Worm (Caenorhabditis elegans) whole organism, early embryonic: ENCODE data around the gene dct-16.

ENCODE experiments used
- B0310.2 ChIP-seq: sonication (generic microtip); optimal IDR thresholded peaks from 2 replicates; lab custom pipeline; 2016; ENCODE audit warnings: mild to moderate bottlenecking, missing genetic modification characterization, missing compliant biosample characterization
- F13C5.2 ChIP-seq: sonication (generic microtip); optimal IDR thresholded peaks from 2 replicates; lab custom pipeline; 2017; ENCODE audit warnings: mild to moderate bottlenecking, missing genetic modification characterization, inconsistent platforms, missing compliant biosample characterization
- aly-1 ChIP-seq: sonication (generic microtip); optimal IDR thresholded peaks from 2 replicates; lab custom pipeline; 2016; ENCODE audit warnings: missing genetic modification characterization, missing compliant biosample characterization
- ama-1 ChIP-seq: fragments of 150-350 bp; optimal IDR thresholded peaks from 2 replicates; lab custom pipeline; 2014
- ceh-13 ChIP-seq: fragments of 200-800 bp; sonication (Bioruptor generic); optimal IDR thresholded peaks from 2 replicates; lab custom pipeline; 2018; ENCODE audit warnings: mild to moderate bottlenecking, missing genetic modification characterization, missing compliant biosample characterization
- ceh-36 ChIP-seq: sonication (generic microtip); optimal IDR thresholded peaks from 2 replicates; lab custom pipeline; 2016; ENCODE audit warnings: missing genetic modification characterization, inconsistent platforms, missing compliant biosample characterization
- ets-7 ChIP-seq: sonication (generic microtip); optimal IDR thresholded peaks from 2 replicates; lab custom pipeline; 2016; ENCODE audit warnings: missing genotype, missing genetic modification characterization, missing compliant biosample characterization
- flt-1 ChIP-seq: fragments of 200-800 bp; sonication (Bioruptor generic); IDR thresholded peaks from 2 replicates; pipeline ENCODE4 v1.3.6; 2022; ENCODE audit warnings: missing genetic modification characterization, missing compliant biosample characterization
- hmbx-1 ChIP-seq: sonication (generic microtip); optimal IDR thresholded peaks from 2 replicates; lab custom pipeline; 2016; ENCODE audit warnings: mild to moderate bottlenecking, missing genetic modification characterization, missing compliant biosample characterization
- hmg-4 ChIP-seq: fragments of 200-800 bp; sonication (Bioruptor generic); optimal IDR thresholded peaks from 2 replicates; lab custom pipeline; 2018; ENCODE audit warnings: mild to moderate bottlenecking, missing genetic modification characterization, missing compliant biosample characterization
- hnd-1 ChIP-seq: sonication (generic microtip); optimal IDR thresholded peaks from 2 replicates; lab custom pipeline; 2016; ENCODE audit warnings: missing genetic modification characterization, missing compliant biosample characterization
- pes-1 ChIP-seq: fragments of 200-800 bp; sonication (Bioruptor generic); IDR thresholded peaks from 2 replicates; pipeline ENCODE4 v1.3.6; 2022; ENCODE audit warnings: missing genetic modification reagents, missing genetic modification characterization, missing compliant biosample characterization
- scrt-1 ChIP-seq: fragments of 200-800 bp; sonication (Bioruptor generic); IDR thresholded peaks from 2 replicates; pipeline ENCODE4 v1.3.6; 2022; ENCODE audit warnings: missing genetic modification characterization, missing compliant biosample characterization
- sea-1 ChIP-seq: fragments of 200-800 bp; sonication (Bioruptor generic); conservative IDR thresholded peaks from 2 replicates; pipeline ENCODE4 v1.3.6; 2022; ENCODE audit warnings: missing genetic modification characterization, missing compliant biosample characterization
- tbx-11 ChIP-seq: fragments of 200-800 bp; sonication (Bioruptor generic); IDR thresholded peaks from 2 replicates; pipeline ENCODE4 v1.3.6; 2022; ENCODE audit warnings: missing genetic modification characterization, missing compliant biosample characterization
- tbx-37 ChIP-seq: fragments of 200-800 bp; sonication (Bioruptor generic); conservative IDR thresholded peaks from 2 replicates; pipeline ENCODE4 v1.3.6; 2022; ENCODE audit warnings: missing genetic modification reagents, missing genetic modification characterization, missing compliant biosample characterization
- tra-4 ChIP-seq: sonication (generic microtip); optimal IDR thresholded peaks from 2 replicates; lab custom pipeline; 2017; ENCODE audit warnings: missing genetic modification characterization, missing compliant biosample characterization

dct-16 gene

DNA sequence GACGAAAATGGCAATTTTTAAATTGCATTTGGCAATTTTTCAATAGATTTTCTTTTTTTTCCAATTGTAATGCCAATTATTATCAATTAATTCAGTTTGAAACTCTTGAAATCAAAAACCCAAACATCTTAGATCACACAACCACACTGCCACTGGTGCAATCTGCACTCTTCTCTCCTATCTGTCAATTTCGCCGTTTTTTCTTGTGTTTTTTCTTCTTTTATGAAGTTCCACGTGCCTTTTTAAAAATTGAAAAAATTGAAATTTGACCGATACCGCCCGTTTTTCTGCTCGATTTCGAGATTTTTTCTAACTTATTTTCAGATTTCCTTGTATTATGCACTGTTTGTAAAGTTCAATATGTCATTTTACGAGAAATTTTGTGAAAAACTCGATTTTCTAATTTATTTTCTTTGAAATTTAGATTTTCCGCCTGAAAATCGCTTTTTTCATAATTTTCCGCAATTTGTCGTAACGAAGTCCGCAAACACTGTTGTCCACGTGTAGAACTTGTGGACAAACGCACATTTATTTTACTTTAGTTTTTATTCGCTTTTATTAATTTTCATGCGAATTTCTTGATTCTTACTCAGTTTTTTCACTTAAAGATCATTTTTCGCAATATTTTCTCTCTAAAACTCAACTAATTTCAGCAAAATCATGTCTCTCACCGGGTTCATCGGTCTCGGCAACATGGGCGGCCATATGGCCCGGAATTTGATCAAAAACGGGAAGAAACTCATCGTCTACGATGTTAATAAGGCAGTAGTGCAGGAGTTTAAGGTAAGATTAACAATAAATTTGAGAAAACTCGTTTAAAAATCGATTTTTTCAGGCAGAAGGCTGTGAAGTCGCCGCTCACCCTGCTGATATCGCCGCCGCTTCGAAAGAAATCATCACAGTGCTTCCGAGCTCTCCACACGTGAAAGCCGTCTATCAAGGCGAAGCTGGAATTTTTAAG lies 5.3 kb downstream of the dct-16 start, which contains the start of gene B0250.5:
Gene B0250.5, plus strand, starts transcription at position 654 of the 961 bp plus-strand sequence.
- TF ChIP-seq F13C5.2 (peak; percentile 41), tbx-37 (GFP tag; lab: Robert Waterston, UW) (no peak)

DNA sequence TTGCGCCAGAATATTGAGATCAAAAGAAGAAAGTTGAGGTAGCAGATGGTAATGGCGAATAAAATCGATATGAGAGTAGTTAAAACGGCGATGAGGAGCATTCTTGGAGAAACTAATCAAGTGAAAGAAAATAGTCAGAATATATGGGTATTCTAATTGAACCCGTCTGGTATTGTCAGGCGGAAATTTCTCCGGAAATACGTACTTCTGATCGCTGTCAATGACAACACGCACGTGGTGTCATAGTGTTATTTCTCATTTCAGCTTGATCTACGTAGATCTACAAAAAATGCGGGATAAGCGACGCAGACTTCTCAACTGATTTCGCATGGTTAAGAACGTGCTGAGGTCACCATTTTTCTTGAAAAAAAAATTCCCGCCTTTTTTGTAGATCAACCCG lies 6.5 kb downstream of the dct-16 start, which contains the start of gene srbc-79:
Gene srbc-79, minus strand, starts transcription at position 101 of the 400 bp plus-strand sequence.
- no peak for TF ChIP-seq tbx-37 (GFP tag; lab: Robert Waterston, UW)
- TF ChIP-seq flt-1 (GFP tag; lab: Robert Waterston, UW) = no peak
- TF ChIP-seq tbx-11 = no peak
- TF ChIP-seq hmg-4 (GFP tag; lab: Kevin White, UChicago) = no peak
- no peak for TF ChIP-seq ceh-13 (GFP tag; lab: Kevin White, UChicago)
- no peak for TF ChIP-seq scrt-1 (GFP tag; lab: Robert Waterston, UW)
- no peak for TF ChIP-seq ceh-36
- TF ChIP-seq hnd-1 (tag; lab: Kevin White, UChicago) = no peak
- no peak for TF ChIP-seq tra-4 (tag; lab: Kevin White, UChicago)
- TF ChIP-seq hmbx-1 (tag; lab: Kevin White, UChicago) = no peak
- no peak for TF ChIP-seq pes-1 (GFP tag; lab: Robert Waterston, UW)
- no peak for TF ChIP-seq ama-1 (lab: Kevin White, UChicago)
- TF ChIP-seq aly-1 = no peak
- no peak for TF ChIP-seq F13C5.2
- TF ChIP-seq sea-1 (GFP tag; lab: Robert Waterston, UW) = no peak

DNA sequence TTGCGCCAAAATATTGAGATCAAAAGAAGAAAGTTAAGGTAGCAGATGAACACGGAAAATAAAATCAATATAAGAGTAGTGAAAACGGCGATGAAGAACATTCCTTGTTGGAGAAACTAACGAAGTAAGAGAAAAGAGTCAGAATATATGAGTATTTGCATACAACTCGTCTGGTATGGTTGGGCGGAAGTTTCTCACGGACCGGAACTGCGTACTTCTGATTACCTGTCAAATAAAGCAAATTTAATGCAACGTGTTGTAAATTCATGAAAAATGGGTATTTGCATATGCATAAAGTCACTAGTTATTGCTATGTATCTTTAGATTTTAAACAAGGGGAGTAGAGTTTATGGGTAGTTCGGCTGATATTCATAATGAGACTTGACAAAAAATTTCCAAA lies 9.8 kb downstream of the dct-16 start, which contains the start of gene srbc-78:
Gene srbc-78, minus strand, starts transcription at position 101 of the 400 bp plus-strand sequence.
- TF ChIP-seq aly-1 = no peak
- TF ChIP-seq ceh-13 (GFP tag; lab: Kevin White, UChicago) = no peak

DNA sequence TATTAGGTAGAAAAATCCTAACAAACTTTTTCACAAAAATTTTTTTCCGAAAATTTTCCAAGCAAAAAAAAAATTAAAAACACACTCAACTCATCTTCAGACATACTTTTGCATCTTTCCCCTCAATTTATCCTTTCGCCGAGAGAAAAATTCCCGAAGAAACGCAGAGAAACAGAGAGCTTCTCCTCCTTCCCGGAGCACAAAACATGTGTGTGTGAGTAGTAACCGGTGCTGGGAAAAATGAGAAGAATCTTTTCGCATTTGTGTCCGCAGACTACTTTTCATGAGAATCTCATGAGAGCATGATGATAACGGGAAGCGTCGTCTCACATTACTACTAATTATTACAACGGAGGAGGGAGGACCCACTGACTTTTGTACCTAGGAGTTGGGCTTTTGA lies 12.3 kb downstream of the dct-16 start:
- no peak for TF ChIP-seq hmg-4 (GFP tag; lab: Kevin White, UChicago)
- TF ChIP-seq hmbx-1 (tag; lab: Kevin White, UChicago) = no peak
- TF ChIP-seq flt-1 (GFP tag; lab: Robert Waterston, UW) = no peak
- no peak for TF ChIP-seq B0310.2 (tag; lab: Kevin White, UChicago)
- TF ChIP-seq hnd-1 (tag; lab: Kevin White, UChicago) = no peak
- no peak for TF ChIP-seq pes-1 (GFP tag; lab: Robert Waterston, UW)
- TF ChIP-seq tra-4 (tag; lab: Kevin White, UChicago) = no peak
- TF ChIP-seq tbx-37 (GFP tag; lab: Robert Waterston, UW) = no peak
- TF ChIP-seq tbx-11 = no peak
- no peak for TF ChIP-seq ceh-13 (GFP tag; lab: Kevin White, UChicago)
- no peak for TF ChIP-seq ets-7 (tag; lab: Kevin White, UChicago)
- TF ChIP-seq F13C5.2 = no peak
- no peak for TF ChIP-seq ceh-36
- TF ChIP-seq ama-1 (lab: Kevin White, UChicago) = no peak
- no peak for TF ChIP-seq sea-1 (GFP tag; lab: Robert Waterston, UW)
- TF ChIP-seq aly-1 = no peak

DNA sequence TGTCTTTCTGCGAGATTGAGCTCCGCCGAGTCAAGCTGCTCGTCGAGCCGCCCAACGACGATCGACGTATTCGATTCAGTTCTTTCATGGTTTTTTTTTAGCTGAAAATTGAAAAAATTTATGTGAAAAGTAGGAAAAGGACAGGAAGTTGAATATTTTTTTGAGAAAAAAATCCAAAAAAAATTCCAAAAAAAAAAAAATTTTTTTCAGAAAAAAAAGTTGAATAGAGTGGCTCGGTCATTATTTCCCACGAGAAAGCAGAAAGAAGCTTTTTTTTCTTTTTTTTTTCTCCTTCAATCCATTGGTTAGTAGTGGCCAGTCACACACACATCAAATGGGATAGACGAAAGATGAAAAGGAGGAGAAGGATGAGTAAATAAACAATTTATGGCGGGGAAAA lies 13.6 kb downstream of the dct-16 start, which contains the start of gene dhcr-7:
Gene dhcr-7, minus strand, starts transcription at position 101 of the 400 bp plus-strand sequence.
- no peak for TF ChIP-seq tra-4 (tag; lab: Kevin White, UChicago)
- TF ChIP-seq ama-1 (lab: Kevin White, UChicago) = no peak
- no peak for TF ChIP-seq pes-1 (GFP tag; lab: Robert Waterston, UW)
- TF ChIP-seq flt-1 (GFP tag; lab: Robert Waterston, UW) = no peak
- TF ChIP-seq ets-7 (tag; lab: Kevin White, UChicago) = no peak

DNA sequence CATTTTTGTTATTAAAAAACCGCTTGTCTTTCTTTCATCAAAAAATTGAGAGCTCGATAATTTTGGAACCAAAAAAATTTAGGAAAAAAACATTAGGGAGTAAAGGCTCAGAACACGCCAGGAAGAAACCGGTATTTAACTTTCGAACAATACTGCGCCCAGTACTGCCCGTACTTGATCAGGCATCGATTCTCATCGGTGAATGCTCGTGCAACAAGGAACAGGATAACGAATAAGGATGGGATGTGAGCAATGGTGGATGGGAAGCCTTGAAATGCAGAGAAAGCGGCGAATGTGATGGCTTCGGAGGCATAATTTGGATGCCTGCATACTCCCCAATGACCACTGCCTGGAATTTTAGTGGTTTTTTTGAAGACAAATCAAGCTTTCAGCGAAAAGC lies 18.1 kb downstream of the dct-16 start:
- no peak for TF ChIP-seq hmbx-1 (tag; lab: Kevin White, UChicago)
- no peak for TF ChIP-seq ama-1 (lab: Kevin White, UChicago)
- no peak for TF ChIP-seq aly-1
- no peak for TF ChIP-seq tbx-37 (GFP tag; lab: Robert Waterston, UW)
- no peak for TF ChIP-seq flt-1 (GFP tag; lab: Robert Waterston, UW)
- no peak for TF ChIP-seq hmg-4 (GFP tag; lab: Kevin White, UChicago)
- no peak for TF ChIP-seq tbx-11
- no peak for TF ChIP-seq B0310.2 (tag; lab: Kevin White, UChicago)

DNA sequence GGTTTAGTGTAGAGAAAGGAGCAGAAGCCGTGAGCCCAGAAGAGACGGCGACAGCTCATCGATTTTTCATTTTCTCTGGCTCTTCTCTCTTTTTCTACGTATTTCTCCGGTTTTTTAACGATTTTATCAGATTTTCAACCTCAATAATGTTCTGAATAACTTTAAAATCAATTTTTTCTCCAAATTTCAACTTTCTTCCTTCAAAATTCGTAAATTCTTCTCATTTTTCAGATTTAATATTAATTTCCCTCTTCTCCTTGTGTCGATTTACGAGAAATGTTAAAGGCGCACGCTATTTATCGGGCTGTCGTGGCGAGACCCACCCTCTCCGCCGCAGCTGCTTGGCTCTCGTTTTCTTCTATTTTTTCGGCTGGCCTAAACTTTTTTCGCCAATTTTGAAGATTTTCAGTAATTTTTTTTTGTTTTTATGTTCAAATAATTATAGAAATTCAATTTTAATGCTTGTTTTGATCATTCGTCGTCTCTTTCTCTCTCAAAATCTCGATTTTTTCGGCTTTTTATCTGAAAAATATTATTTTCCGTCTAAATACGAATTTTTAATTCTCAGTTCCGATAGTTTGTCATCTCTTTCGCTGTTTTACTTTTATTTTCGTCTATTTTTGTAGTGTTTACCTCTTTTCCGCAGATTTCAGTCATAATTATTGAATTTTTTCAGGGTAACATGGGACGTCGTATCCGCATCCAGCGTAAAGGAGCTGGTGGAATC lies 19.7 kb downstream of the dct-16 start, which contains the start of the genes calf-1 and rpl-2:
Gene calf-1, minus strand, starts transcription at position 77 of the 727 bp plus-strand sequence.
Gene rpl-2, plus strand, starts transcription at position 677 of the 727 bp plus-strand sequence.
- no peak for TF ChIP-seq sea-1 (GFP tag; lab: Robert Waterston, UW)
- TF ChIP-seq flt-1 (GFP tag; lab: Robert Waterston, UW) = 0 out of 2 replicates have a peak, but pooled peaks have one; percentile 15
